Worm (Caenorhabditis elegans): ENCODE measurements around the gene ceh-99.

- TF ChIP-seq zfp-2 (tag; optimal IDR thresholded peaks at IDR 0.05), result no peak
- no peak for TF ChIP-seq nhr-76 (tag; optimal IDR thresholded peaks at IDR 0.05)
- no peak for TF ChIP-seq F37D6.2 (tag; optimal IDR thresholded peaks at IDR 0.05)
Measured at ce11 chrII:12519616-12520015, at the start of gene ceh-99.
